Fruit fly (Drosophila melanogaster): Measurements from ENCODE around the gene CG14624.
A peak's percentile ranks its signal among the peaks of the same experiment; 100 is the strongest.

Gene CG14624

dm6 chrX:1234817-1235617, 28.5 kb downstream of the CG14624 start (continued):
- no peak for TF ChIP-seq lov (optimal IDR thresholded peaks at IDR 0.05)
- TF ChIP-seq lov (GFP tag; IDR thresholded peaks at IDR 0.05), result peak; percentile 85
- TF ChIP-seq Dek (tag; optimal IDR thresholded peaks at IDR 0.05), result peak; percentile 79
- peak; percentile 75 for TF ChIP-seq CG3407 (GFP tag; optimal IDR thresholded peaks at IDR 0.05)
- TF ChIP-seq fd96Cb (tag; optimal IDR thresholded peaks at IDR 0.05), result peak; percentile 85
- TF ChIP-seq CG8924 (tag; optimal IDR thresholded peaks at IDR 0.05), result peak; percentile 81
- TF ChIP-seq CG1832 (GFP tag; optimal IDR thresholded peaks at IDR 0.05), result no peak
- TF ChIP-seq ab (GFP tag; optimal IDR thresholded peaks at IDR 0.05), result no peak
- peak; percentile 74 for TF ChIP-seq Mrtf (GFP tag; IDR thresholded peaks at IDR 0.05)
- TF ChIP-seq CG1529 (GFP tag; optimal IDR thresholded peaks at IDR 0.05), result peak; percentile 87
- peak; percentile 73 for TF ChIP-seq CG14667 (GFP tag; IDR thresholded peaks at IDR 0.05)
- peak; percentile 43 to 87 for TF ChIP-seq bsh (GFP tag; optimal IDR thresholded peaks at IDR 0.05)
- peak; percentile 83 for TF ChIP-seq phol (tag; optimal IDR thresholded peaks at IDR 0.05)
- peak; percentile 65 for TF ChIP-seq sim (GFP tag; IDR thresholded peaks at IDR 0.05)
- TF ChIP-seq ems (GFP tag; optimal IDR thresholded peaks at IDR 0.05), result peak; percentile 70
- peak; percentile 77 for TF ChIP-seq CG12219 (GFP tag; optimal IDR thresholded peaks at IDR 0.05)
- peak; percentile 71 for TF ChIP-seq chn (GFP tag; optimal IDR thresholded peaks at IDR 0.05)
- TF ChIP-seq p53 (GFP tag; optimal IDR thresholded peaks at IDR 0.05), result no peak
- peak; percentile 82 for TF ChIP-seq CG14441 (GFP tag; IDR thresholded peaks at IDR 0.05)
- no peak for TF ChIP-seq CkIIα-i1 (GFP tag; IDR thresholded peaks at IDR 0.05)
- TF ChIP-seq sqz (GFP tag; optimal IDR thresholded peaks at IDR 0.05), result no peak
- TF ChIP-seq ERR (GFP tag; optimal IDR thresholded peaks at IDR 0.05), result no peak
- TF ChIP-seq croc (GFP tag; conservative IDR thresholded peaks at IDR 0.05), result peak; percentile 68
- TF ChIP-seq CG8388 (GFP tag; optimal IDR thresholded peaks at IDR 0.05), result peak; percentile 83
- peak; percentile 36; the same call in 1 of the 2 replicates for TF ChIP-seq bbx (GFP tag; IDR thresholded peaks at IDR 0.05; ENCODE audit: partially characterized antibody)
- peak; percentile 15 for TF ChIP-seq NC2α (GFP tag; optimal IDR thresholded peaks at IDR 0.05)
- TF ChIP-seq CG7786 (GFP tag; optimal IDR thresholded peaks at IDR 0.05), result peak; percentile 68
- TF ChIP-seq CG10959 (GFP tag; IDR thresholded peaks at IDR 0.05), result peak; percentile 87
- peak; percentile 94 for TF ChIP-seq pfk (GFP tag; optimal IDR thresholded peaks at IDR 0.05)
- peak in 1 of 2 experiments; percentile 69 for TF ChIP-seq Eip74EF (GFP tag; optimal IDR thresholded peaks at IDR 0.05)
- peak; percentile 47 for TF ChIP-seq kni (GFP tag; optimal IDR thresholded peaks at IDR 0.05)
- peak; percentile 79 for TF ChIP-seq ATbp (GFP tag; optimal IDR thresholded peaks at IDR 0.05)
- TF ChIP-seq mld (GFP tag; IDR thresholded peaks at IDR 0.05; ENCODE audit: partially characterized antibody), result no peak
- TF ChIP-seq H2.0 (GFP tag; IDR thresholded peaks at IDR 0.05), result peak; percentile 59
- TF ChIP-seq Neu2 (GFP tag; optimal IDR thresholded peaks at IDR 0.05; ENCODE audit: borderline replicate concordance), result no peak
- TF ChIP-seq ara (GFP tag; IDR thresholded peaks at IDR 0.05), result peak; percentile 80
- TF ChIP-seq CTCF (GFP tag; optimal IDR thresholded peaks at IDR 0.05), result no peak
- peak; percentile 54 for TF ChIP-seq fd3F (GFP tag; optimal IDR thresholded peaks at IDR 0.05)
- TF ChIP-seq pum (GFP tag; optimal IDR thresholded peaks at IDR 0.05), result peak; percentile 81
- TF ChIP-seq lbe (GFP tag; optimal IDR thresholded peaks at IDR 0.05), result peak; percentile 35
- TF ChIP-seq wdn (GFP tag; IDR thresholded peaks at IDR 0.05), result 0 out of 2 replicates have a peak, but pooled peaks have one; percentile 28
- TF ChIP-seq Scr (GFP tag; IDR thresholded peaks at IDR 0.05; ENCODE audit: partially characterized antibody), result peak; percentile 22
- peak; percentile 67 for TF ChIP-seq CG17568 (GFP tag; optimal IDR thresholded peaks at IDR 0.05)
- peak; percentile 52 for TF ChIP-seq CG5180 (GFP tag; optimal IDR thresholded peaks at IDR 0.05)
- TF ChIP-seq Mes4 (GFP tag; optimal IDR thresholded peaks at IDR 0.05), result peak; percentile 66
- peak; percentile 80 for TF ChIP-seq CG11093 (GFP tag; IDR thresholded peaks at IDR 0.05)
- no peak for TF ChIP-seq luna (GFP tag; optimal IDR thresholded peaks at IDR 0.05)
- TF ChIP-seq E2f2 (GFP tag; IDR thresholded peaks at IDR 0.05), result peak; percentile 50; the same call in 1 of the 2 replicates
- TF ChIP-seq Camta (GFP tag; optimal IDR thresholded peaks at IDR 0.05), result peak; percentile 48
